Worm (Caenorhabditis elegans) whole organism, young adult: Measurements from ENCODE around the gene atln-1.

Source experiments
- D2030.7 ChIP-seq: fragments of 200-800 bp; sonication (Bioruptor generic); IDR thresholded peaks from 2 replicates; pipeline ENCODE4 v1.3.6; 2022; ENCODE audit warnings: missing genetic modification reagents, missing genetic modification characterization, missing compliant biosample characterization
- F22D6.2 ChIP-seq: sonication (generic microtip); optimal IDR thresholded peaks from 2 replicates; lab custom pipeline; 2016; ENCODE audit warnings: mild to moderate bottlenecking, missing genetic modification characterization, missing compliant biosample characterization
- F52B5.7 ChIP-seq: sonication (generic microtip); optimal IDR thresholded peaks from 2 replicates; lab custom pipeline; 2016; ENCODE audit warnings: mild to moderate bottlenecking, missing genetic modification characterization, missing compliant biosample characterization
- F57A8.1 ChIP-seq: fragments of 200-800 bp; sonication (Bioruptor generic); optimal IDR thresholded peaks from 2 replicates; lab custom pipeline; 2018; ENCODE audit warnings: mild to moderate bottlenecking, missing genetic modification characterization, moderate library complexity, missing compliant biosample characterization
- K12H6.12 ChIP-seq: fragments of 200-800 bp; sonication (Bioruptor generic); optimal IDR thresholded peaks from 2 replicates; lab custom pipeline; 2018; ENCODE audit warnings: mild to moderate bottlenecking, missing genetic modification characterization, missing compliant biosample characterization
- T26A5.8 ChIP-seq: sonication (generic microtip); optimal IDR thresholded peaks from 2 replicates; lab custom pipeline; 2016; ENCODE audit warnings: missing genetic modification characterization, missing compliant biosample characterization
- Y67H2A.10 ChIP-seq: fragments of 200-800 bp; sonication (Bioruptor generic); conservative IDR thresholded peaks from 2 replicates; pipeline ENCODE4 v1.3.6; 2022; ENCODE audit warnings: missing genetic modification reagents, missing genetic modification characterization, missing compliant biosample characterization
- Y79H2A.3 ChIP-seq: fragments of 200-800 bp; sonication (Bioruptor generic); conservative IDR thresholded peaks from 2 replicates; pipeline ENCODE4 v1.3.6; 2022; ENCODE audit warnings: missing genetic modification reagents, missing genetic modification characterization, missing compliant biosample characterization
- Y95B8A.8 ChIP-seq: fragments of 200-800 bp; sonication (Bioruptor generic); IDR thresholded peaks from 2 replicates; pipeline ENCODE4 v1.3.6; 2022; ENCODE audit warnings: missing genetic modification reagents, missing genetic modification characterization, missing compliant biosample characterization
- ama-1 ChIP-seq, 3 experiments: fragments of 150-350 bp in 1 of 3; sonication (generic microtip) in 2 of 3; optimal IDR thresholded peaks; 2 replicates each; lab custom pipeline; 2014 to 2018; ENCODE audit warnings: missing biosample characterization in 2 of 3, missing genetic modification characterization in 2 of 3, missing genetic modification reagents in 2 of 3
- aptf-2 ChIP-seq: fragments of 200-800 bp; sonication (Bioruptor generic); conservative IDR thresholded peaks from 2 replicates; pipeline ENCODE4 v1.3.6; 2022; ENCODE audit warnings: missing genetic modification reagents, missing genetic modification characterization, missing compliant biosample characterization
- aptf-3 ChIP-seq: fragments of 200-800 bp; sonication (Bioruptor generic); IDR thresholded peaks from 2 replicates; pipeline ENCODE4 v1.3.6; 2022; ENCODE audit warnings: missing genetic modification characterization, missing compliant biosample characterization
- athp-1 ChIP-seq: sonication (generic microtip); optimal IDR thresholded peaks from 2 replicates; lab custom pipeline; 2017; ENCODE audit warnings: mild to moderate bottlenecking, missing genetic modification characterization, missing compliant biosample characterization
- bed-1 ChIP-seq: fragments of 200-800 bp; sonication (Bioruptor generic); IDR thresholded peaks from 2 replicates; pipeline ENCODE4 v1.3.6; 2022; ENCODE audit warnings: missing genetic modification reagents, missing genetic modification characterization, missing compliant biosample characterization
- cebp-1 ChIP-seq, 2 experiments: fragments of 200-800 bp in 1 of 2; sonication (Bioruptor generic) in 1 of 2; sonication (generic microtip) in 1 of 2; IDR thresholded peaks in 1 of 2; optimal IDR thresholded peaks in 1 of 2; 2 replicates each; pipeline versions ENCODE4 v1.3.6 to Lab custom; 2017 to 2022; ENCODE audit warnings: missing compliant biosample characterization in 2 of 2, missing genetic modification characterization in 2 of 2, mild to moderate bottlenecking in 1 of 2, missing genetic modification reagents in 1 of 2, moderate library complexity in 1 of 2
- egl-44 ChIP-seq: fragments of 200-800 bp; sonication (Bioruptor generic); IDR thresholded peaks from 2 replicates; pipeline ENCODE4 v1.3.6; 2022; ENCODE audit warnings: missing genetic modification reagents, missing genetic modification characterization, missing compliant biosample characterization
- ets-4 ChIP-seq: fragments of 200-800 bp; sonication (Bioruptor generic); optimal IDR thresholded peaks from 2 replicates; lab custom pipeline; 2018; ENCODE audit warnings: mild to moderate bottlenecking, missing genetic modification characterization, missing compliant biosample characterization
- fkh-3 ChIP-seq: sonication (generic microtip); optimal IDR thresholded peaks from 2 replicates; lab custom pipeline; 2016; ENCODE audit warnings: mild to moderate bottlenecking, missing genetic modification characterization, missing compliant biosample characterization
- gei-17 ChIP-seq: fragments of 200-800 bp; sonication (Bioruptor generic); optimal IDR thresholded peaks from 2 replicates; lab custom pipeline; 2018; ENCODE audit warnings: mild to moderate bottlenecking, missing genetic modification characterization, missing compliant biosample characterization
- hmg-1.2 ChIP-seq: fragments of 200-800 bp; sonication (Bioruptor generic); IDR thresholded peaks from 2 replicates; pipeline ENCODE4 v1.3.6; 2022; ENCODE audit warnings: missing genetic modification reagents, missing genetic modification characterization, missing compliant biosample characterization
- hsf-1 ChIP-seq: fragments of 200-800 bp; sonication (Bioruptor generic); IDR thresholded peaks from 2 replicates; pipeline ENCODE4 v1.3.6; 2022; ENCODE audit warnings: missing genetic modification reagents, missing genetic modification characterization, missing compliant biosample characterization
- lin-35 ChIP-seq, 3 experiments: fragments of 150-350 bp in 2 of 3; sonication (generic microtip) in 1 of 3; optimal IDR thresholded peaks; 2 replicates each; lab custom pipeline; 2014 to 2018; ENCODE audit warnings: missing biosample characterization in 3 of 3, missing genetic modification characterization in 3 of 3, missing genetic modification reagents in 3 of 3
- lin-40 ChIP-seq: sonication (generic microtip); optimal IDR thresholded peaks from 2 replicates; lab custom pipeline; 2016; ENCODE audit warnings: missing genetic modification characterization, mild to moderate bottlenecking, missing compliant biosample characterization, missing genotype, missing genetic modification reagents
- lin-54 ChIP-seq: fragments of 200-800 bp; sonication (Bioruptor generic); optimal IDR thresholded peaks from 2 replicates; lab custom pipeline; 2018; ENCODE audit warnings: mild to moderate bottlenecking, missing genetic modification characterization, missing compliant biosample characterization
- lsy-27 ChIP-seq: sonication (generic microtip); optimal IDR thresholded peaks from 2 replicates; lab custom pipeline; 2017; ENCODE audit warnings: missing genetic modification characterization, mild to moderate bottlenecking, missing compliant biosample characterization, antibody characterized with exemption, missing genotype, borderline replicate concordance; ENCODE audit not compliant: insufficient read depth
- madf-6 ChIP-seq: fragments of 200-800 bp; sonication (Bioruptor generic); IDR thresholded peaks from 2 replicates; pipeline ENCODE4 v1.3.6; 2022; ENCODE audit warnings: missing genetic modification reagents, missing genetic modification characterization, missing compliant biosample characterization
- mcd-1 ChIP-seq: fragments of 200-800 bp; sonication (Bioruptor generic); IDR thresholded peaks from 2 replicates; pipeline ENCODE4 v1.3.6; 2022; ENCODE audit warnings: missing genetic modification reagents, missing genetic modification characterization, missing compliant biosample characterization
- mel-28 ChIP-seq: sonication (generic microtip); optimal IDR thresholded peaks from 2 replicates; lab custom pipeline; 2016; ENCODE audit warnings: borderline replicate concordance, mild to moderate bottlenecking, missing genetic modification characterization, missing compliant biosample characterization
- mxl-1 ChIP-seq: sonication (generic microtip); optimal IDR thresholded peaks from 2 replicates; lab custom pipeline; 2016; ENCODE audit warnings: missing genetic modification characterization, missing compliant biosample characterization
- nfya-1 ChIP-seq: sonication (generic microtip); optimal IDR thresholded peaks from 2 replicates; lab custom pipeline; 2017; ENCODE audit warnings: antibody characterized with exemption, missing compliant biosample characterization, missing genetic modification characterization, borderline replicate concordance; ENCODE audit not compliant: insufficient read depth
- nhr-80 ChIP-seq: sonication (generic microtip); optimal IDR thresholded peaks from 2 replicates; lab custom pipeline; 2016; ENCODE audit warnings: missing genetic modification characterization, missing compliant biosample characterization
- rcor-1 ChIP-seq: fragments of 200-800 bp; sonication (Bioruptor generic); IDR thresholded peaks from 2 replicates; pipeline ENCODE4 v1.3.6; 2022; ENCODE audit warnings: missing genetic modification reagents, missing genetic modification characterization, missing compliant biosample characterization
- rec-8 ChIP-seq, 2 experiments: sonication (generic microtip); optimal IDR thresholded peaks; 2 replicates each; lab custom pipeline; 2016; ENCODE audit warnings: mild to moderate bottlenecking in 2 of 2, missing genetic modification characterization in 2 of 2, missing genetic modification reagents in 2 of 2, missing genotype in 2 of 2, missing biosample characterization in 1 of 2, missing compliant biosample characterization in 1 of 2, moderate library complexity in 1 of 2
- repo-1 ChIP-seq: sonication (generic microtip); optimal IDR thresholded peaks from 2 replicates; lab custom pipeline; 2017; ENCODE audit warnings: mild to moderate bottlenecking, missing genetic modification characterization, missing compliant biosample characterization
- sdz-38 ChIP-seq: sonication (generic microtip); optimal IDR thresholded peaks from 2 replicates; lab custom pipeline; 2016; ENCODE audit warnings: missing genotype, missing genetic modification characterization, missing compliant biosample characterization
- sea-2 ChIP-seq: fragments of 200-800 bp; sonication (Bioruptor generic); IDR thresholded peaks from 2 replicates; pipeline ENCODE4 v1.3.6; 2022; ENCODE audit warnings: missing genetic modification characterization, missing compliant biosample characterization
- sptf-2 ChIP-seq: fragments of 200-800 bp; sonication (Bioruptor generic); optimal IDR thresholded peaks from 2 replicates; lab custom pipeline; 2018; ENCODE audit warnings: mild to moderate bottlenecking, missing genetic modification characterization, missing compliant biosample characterization
- tbx-9 ChIP-seq: sonication (generic microtip); optimal IDR thresholded peaks from 2 replicates; lab custom pipeline; 2016; ENCODE audit warnings: borderline replicate concordance, missing genetic modification characterization, inconsistent platforms, missing compliant biosample characterization
- tlf-1 ChIP-seq: fragments of 200-800 bp; sonication (Bioruptor generic); optimal IDR thresholded peaks from 2 replicates; lab custom pipeline; 2018; ENCODE audit warnings: mild to moderate bottlenecking, missing genetic modification characterization, missing compliant biosample characterization
- ztf-26 ChIP-seq: sonication (generic microtip); optimal IDR thresholded peaks from 2 replicates; lab custom pipeline; 2017; ENCODE audit warnings: missing genetic modification characterization, missing compliant biosample characterization
- ztf-28 ChIP-seq: fragments of 200-800 bp; sonication (Bioruptor generic); IDR thresholded peaks from 2 replicates; pipeline ENCODE4 v1.3.6; 2022; ENCODE audit warnings: missing genetic modification reagents, missing genetic modification characterization, missing compliant biosample characterization

atln-1 gene

DNA sequence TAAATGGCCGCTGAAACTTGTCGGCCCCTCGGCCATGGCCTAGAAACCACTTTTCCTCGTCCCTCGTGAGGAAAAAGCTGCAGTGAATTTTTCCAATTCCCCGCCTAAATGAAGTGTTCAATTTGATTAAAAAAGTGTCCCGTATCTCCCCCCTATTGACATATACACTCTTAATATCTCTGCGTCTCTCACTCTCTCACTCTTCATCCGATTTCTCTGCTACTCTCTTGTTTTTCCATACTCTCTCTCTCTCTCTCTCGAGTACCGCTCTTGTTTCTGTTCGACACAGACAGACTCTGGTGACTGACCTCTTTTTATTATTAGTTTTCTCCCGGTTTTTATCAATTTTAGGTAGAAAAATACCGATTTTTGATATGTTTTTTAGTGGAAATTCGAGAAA lies 3.4 kb upstream of the atln-1 start:
- TF ChIP-seq madf-6 (GFP tag; lab: Robert Waterston, UW) (no peak), cebp-1 (GFP tag; IDR thresholded peaks at IDR 0.05; lab: Robert Waterston, UW) (no peak), cebp-1 (tag; optimal IDR thresholded peaks at IDR 0.05; lab: Kevin White, UChicago) (peak; percentile 18), lin-40 (peak; percentile 10), hmg-1.2 (GFP tag; lab: Robert Waterston, UW) (peak; percentile 88), nhr-80 (tag; lab: Kevin White, UChicago) (peak; percentile 12)
- TF ChIP-seq, all 124 proteins: peak for 4

DNA sequence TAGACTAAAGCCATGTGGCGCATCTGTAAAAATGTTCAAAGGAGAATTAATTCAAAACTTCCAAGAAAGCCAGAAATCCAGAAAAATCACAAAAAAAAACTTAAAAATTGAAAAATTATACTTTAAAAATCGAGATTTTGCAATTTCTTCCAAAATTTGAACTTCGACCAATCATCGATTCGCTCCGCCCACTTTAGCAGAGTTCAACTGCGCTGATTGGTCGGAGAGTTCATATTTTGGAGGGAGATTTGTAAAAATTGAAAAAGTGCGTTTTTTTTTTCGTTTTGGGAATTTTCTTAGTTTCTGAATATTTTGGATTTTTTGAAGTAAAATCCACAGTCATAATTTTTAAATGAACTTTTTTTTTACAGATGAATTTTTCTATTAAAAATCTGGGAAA lies 5.5 kb downstream of the atln-1 start:
- TF ChIP-seq gei-17 (GFP tag; lab: Kevin White, UChicago) = no peak
- TF ChIP-seq sea-2 (GFP tag; lab: Robert Waterston, UW) = no peak
- no peak for TF ChIP-seq hsf-1 (GFP tag; lab: Robert Waterston, UW)
- TF ChIP-seq mcd-1 (GFP tag; lab: Robert Waterston, UW) = no peak
- no peak for TF ChIP-seq F57A8.1
- TF ChIP-seq egl-44 (GFP tag; lab: Robert Waterston, UW) = no peak
- TF ChIP-seq mel-28 (tag; lab: Kevin White, UChicago) = no peak
- no peak for TF ChIP-seq Y67H2A.10 (GFP tag; lab: Robert Waterston, UW)
- TF ChIP-seq sptf-2 (GFP tag; lab: Kevin White, UChicago) = no peak
- no peak for TF ChIP-seq madf-6 (GFP tag; lab: Robert Waterston, UW)
- TF ChIP-seq nfya-1 (tag; lab: Kevin White, UChicago) = no peak
- no peak for TF ChIP-seq ztf-28 (GFP tag; lab: Robert Waterston, UW)
- TF ChIP-seq F52B5.7 (tag; lab: Kevin White, UChicago) = no peak
- TF ChIP-seq bed-1 = no peak
- TF ChIP-seq D2030.7 (GFP tag; lab: Robert Waterston, UW) = no peak
- TF ChIP-seq T26A5.8 (tag; lab: Kevin White, UChicago) = no peak
- no peak for TF ChIP-seq lsy-27 (tag; lab: Kevin White, UChicago)
- TF ChIP-seq, all 124 proteins: peak for 0

DNA sequence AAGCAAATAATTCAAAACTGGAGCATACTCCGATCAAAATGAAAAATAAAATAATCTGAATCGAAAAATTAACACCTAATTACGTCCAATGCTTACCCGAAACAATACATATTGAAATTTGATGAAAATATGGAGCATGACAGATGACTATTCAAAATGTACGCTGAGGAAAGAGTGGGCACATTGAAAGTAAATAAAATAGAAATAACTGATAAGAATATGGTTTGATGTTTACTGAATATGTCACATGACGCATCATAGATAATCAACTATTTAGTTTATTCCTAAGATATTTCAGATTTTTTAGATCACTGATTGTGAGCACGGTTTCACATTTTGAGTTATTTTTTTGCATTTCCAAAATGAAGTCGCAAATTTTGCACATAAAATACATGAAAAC lies 9.8 kb downstream of the atln-1 start, which contains the start of gene Y54G2A.52:
Y54G2A.52 (minus strand) TSS at position 348 of the 400 bp plus-strand sequence.
- TF ChIP-seq nhr-80 (tag; lab: Kevin White, UChicago) (peak; percentile 63), Y79H2A.3 (GFP tag; lab: Robert Waterston, UW) (no peak), lin-35 (GFP tag; optimal IDR thresholded peaks at IDR 0.05; lab: Kevin White, UChicago) (no peak)
- TF ChIP-seq, all 124 proteins: peak for 1

DNA sequence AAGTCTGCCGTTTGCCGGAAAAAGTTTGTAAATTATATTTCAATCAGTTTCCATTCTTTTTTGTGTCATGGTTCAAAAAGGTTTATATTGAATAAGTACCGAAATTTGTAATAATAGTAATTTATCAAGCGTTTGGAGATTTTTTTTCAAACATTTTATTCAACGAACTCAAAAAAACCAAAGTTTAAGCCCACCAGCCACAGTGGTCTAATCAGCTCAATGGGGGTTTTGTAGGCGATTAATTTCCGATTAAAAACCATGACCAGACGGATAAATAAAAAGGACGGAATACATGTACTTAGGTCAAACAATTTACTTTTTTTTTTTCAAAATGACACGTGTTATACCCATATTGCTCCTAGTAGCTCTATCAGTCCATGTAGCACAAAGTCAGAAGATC lies 10.9 kb downstream of the atln-1 start, which contains the start of gene Y54G2A.10:
Y54G2A.10 (plus strand) TSS at position 301 of the 400 bp plus-strand sequence.
- no peak for TF ChIP-seq ama-1 (optimal IDR thresholded peaks at IDR 0.05; lab: Kevin White, UChicago)
- TF ChIP-seq ama-1 (GFP tag; optimal IDR thresholded peaks at IDR 0.05; lab: Kevin White, UChicago) = no peak
- no peak for TF ChIP-seq Y95B8A.8
- no peak for TF ChIP-seq Y79H2A.3 (GFP tag; lab: Robert Waterston, UW)
- no peak for TF ChIP-seq rcor-1 (GFP tag; lab: Robert Waterston, UW)
- no peak for TF ChIP-seq madf-6 (GFP tag; lab: Robert Waterston, UW)
- no peak for TF ChIP-seq aptf-3 (GFP tag; lab: Robert Waterston, UW)
- no peak for TF ChIP-seq athp-1
- TF ChIP-seq tlf-1 = no peak
- TF ChIP-seq, all 124 proteins: peak for 0

DNA sequence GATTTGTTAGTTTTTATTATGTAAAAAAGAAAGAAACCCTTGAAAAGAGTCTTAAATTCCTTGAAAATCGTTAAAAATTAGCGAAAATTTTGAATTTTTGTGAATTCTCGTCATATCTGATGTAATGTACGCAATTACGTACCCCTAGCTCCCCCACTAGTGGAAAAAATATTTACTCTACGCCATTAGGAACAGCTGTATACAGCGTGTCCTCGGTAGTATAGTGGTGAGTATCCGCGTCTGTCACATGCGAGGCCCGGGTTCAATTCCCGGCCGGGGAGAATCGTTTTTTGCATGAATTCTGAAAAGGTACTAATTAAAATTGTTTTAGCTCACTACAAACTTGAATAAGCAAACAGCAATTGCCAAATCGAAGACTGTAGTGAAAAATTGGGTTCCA lies 11.4 kb downstream of the atln-1 start:
- TF ChIP-seq sdz-38 (tag; lab: Kevin White, UChicago) (no peak), fkh-3 (tag; lab: Kevin White, UChicago) (no peak), ztf-26 (tag; lab: Kevin White, UChicago) (no peak), repo-1 (tag; lab: Kevin White, UChicago) (no peak), ets-4 (no peak), K12H6.12 (tag; lab: Kevin White, UChicago) (no peak), F22D6.2 (tag; lab: Kevin White, UChicago) (no peak), Y67H2A.10 (GFP tag; lab: Robert Waterston, UW) (no peak), aptf-2 (GFP tag; lab: Robert Waterston, UW) (no peak), bed-1 (no peak), rec-8 (tag; optimal IDR thresholded peaks at IDR 0.05; lab: Kevin White, UChicago) (no peak), lin-54 (GFP tag; lab: Kevin White, UChicago) (no peak), tbx-9 (tag; lab: Kevin White, UChicago) (no peak), mxl-1 (tag; lab: Kevin White, UChicago) (no peak)
